Worm (Caenorhabditis elegans): ENCODE results near the gene clec-65.

DNA sequence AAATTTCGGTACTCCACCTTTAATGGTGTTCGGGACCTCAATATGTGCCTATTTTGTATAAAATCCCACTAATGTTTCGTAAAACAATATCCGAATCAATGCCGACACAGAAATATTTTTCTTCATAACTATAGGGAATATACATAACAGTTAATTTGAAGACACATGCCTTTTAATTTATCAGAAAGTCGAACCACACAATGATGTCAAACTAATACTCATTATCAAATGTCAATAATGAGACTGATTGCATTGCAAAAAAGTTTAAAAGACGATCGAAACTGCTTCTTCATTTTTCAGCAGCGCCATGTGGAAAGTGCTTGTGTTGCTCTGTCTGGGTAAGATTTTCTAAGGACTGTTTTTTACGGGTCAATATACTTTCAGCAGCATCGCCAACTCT lies at the start of gene clec-65:
- no peak for TF ChIP-seq F13C5.2 (tag; optimal IDR thresholded peaks at IDR 0.05)
- no peak for TF ChIP-seq ama-1 (optimal IDR thresholded peaks at IDR 0.05)
- no peak for TF ChIP-seq tbx-11 (GFP tag; IDR thresholded peaks at IDR 0.05)
- TF ChIP-seq tra-4 (tag; optimal IDR thresholded peaks at IDR 0.05) = no peak
- TF ChIP-seq sea-1 (GFP tag; conservative IDR thresholded peaks at IDR 0.05) = no peak
- TF ChIP-seq ceh-13 (GFP tag; optimal IDR thresholded peaks at IDR 0.05) = no peak
- TF ChIP-seq flt-1 (GFP tag; IDR thresholded peaks at IDR 0.05) = no peak
- no peak for TF ChIP-seq hmbx-1 (tag; optimal IDR thresholded peaks at IDR 0.05)
